Fruit fly (Drosophila melanogaster): Measurements from ENCODE around the gene Osi2.

- TF ChIP-seq Lpt (GFP tag; optimal IDR thresholded peaks at IDR 0.05) (no peak), CG6792 (GFP tag; optimal IDR thresholded peaks at IDR 0.05) (no peak), Ets96B (tag; optimal IDR thresholded peaks at IDR 0.05) (no peak), CG6163 (GFP tag; IDR thresholded peaks at IDR 0.05) (no peak), vri (GFP tag; optimal IDR thresholded peaks at IDR 0.05) (no peak), CG6854 (GFP tag; optimal IDR thresholded peaks at IDR 0.05) (no peak), CG16779 (tag; optimal IDR thresholded peaks at IDR 0.05) (no peak), Blimp-1 (GFP tag; optimal IDR thresholded peaks at IDR 0.05) (no peak), Sox102F (GFP tag; optimal IDR thresholded peaks at IDR 0.05) (no peak), esn (GFP tag; optimal IDR thresholded peaks at IDR 0.05) (no peak)
Measured at dm6 chr3R:6199717-6200116, 9.5 kb upstream of the Osi2 start.

All from whole organism, prepupa.